Worm (Caenorhabditis elegans): ENCODE results near the gene pink-1.

The pink-1 gene

ce11 chrII:5353642-5354041 is 41.9 kb downstream of the pink-1 start (continued):
- TF ChIP-seq nhr-42 (GFP tag; IDR thresholded peaks at IDR 0.05) (peak; percentile 69; the same call in 1 of the 2 replicates), tag-97 (GFP tag; IDR thresholded peaks at IDR 0.05) (no peak), lin-13 (GFP tag; optimal IDR thresholded peaks at IDR 0.05) (no peak), hif-1 (tag; optimal IDR thresholded peaks at IDR 0.05) (peak in 1 of 2 experiments; percentile 62), lim-7 (GFP tag; IDR thresholded peaks at IDR 0.05) (peak; percentile 98), lin-38 (GFP tag; IDR thresholded peaks at IDR 0.05) (peak; percentile 81), rbr-2 (tag; optimal IDR thresholded peaks at IDR 0.05) (peak; percentile 38), snpc-4 (tag; optimal IDR thresholded peaks at IDR 0.05) (no peak), snpc-1.2 (GFP tag; IDR thresholded peaks at IDR 0.05) (peak; percentile 83), nhr-102 (tag; optimal IDR thresholded peaks at IDR 0.05) (peak; percentile 69), attf-4 (tag; optimal IDR thresholded peaks at IDR 0.05) (no peak), set-16 (GFP tag; IDR thresholded peaks at IDR 0.05) (no peak), ama-1 (optimal IDR thresholded peaks at IDR 0.05) (no peak), zip-2 (tag; optimal IDR thresholded peaks at IDR 0.05) (no peak), saeg-2 (GFP tag; IDR thresholded peaks at IDR 0.05) (peak; percentile 75), vab-7 (GFP tag; IDR thresholded peaks at IDR 0.05) (peak; percentile 84), hmg-1.1 (GFP tag; IDR thresholded peaks at IDR 0.05) (no peak), duxl-1 (tag; optimal IDR thresholded peaks at IDR 0.05; ENCODE audit: poor library complexity) (peak; percentile 61), R02D3.7 (tag; optimal IDR thresholded peaks at IDR 0.05) (no peak), madf-5 (GFP tag; IDR thresholded peaks at IDR 0.05) (peak; percentile 87 to 97), cey-2 (tag; optimal IDR thresholded peaks at IDR 0.05; ENCODE audit: borderline replicate concordance, insufficient read depth) (no peak), dmd-6 (GFP tag; IDR thresholded peaks at IDR 0.05) (0 out of 2 replicates have a peak, but pooled peaks have one; percentile 27), unc-39 (tag; optimal IDR thresholded peaks at IDR 0.05) (no peak), fos-1 (tag; optimal IDR thresholded peaks at IDR 0.05) (no peak), mdl-1 (tag; optimal IDR thresholded peaks at IDR 0.05) (no peak), mes-2 (tag; optimal IDR thresholded peaks at IDR 0.05; ENCODE audit: poor library complexity, severe bottlenecking) (peak; percentile 71), nhr-237 (tag; optimal IDR thresholded peaks at IDR 0.05) (no peak), ceh-28 (tag; optimal IDR thresholded peaks at IDR 0.05) (no peak), lin-29 (GFP tag; IDR thresholded peaks at IDR 0.05) (peak; percentile 65; the same call in 1 of the 2 replicates), nhr-6 (tag; optimal IDR thresholded peaks at IDR 0.05) (no peak), Y5F2A.4 (GFP tag; optimal IDR thresholded peaks at IDR 0.05) (peak; percentile 86), Y75B8A.6 (GFP tag; IDR thresholded peaks at IDR 0.05) (peak; percentile 93), spr-3 (GFP tag; optimal IDR thresholded peaks at IDR 0.05) (peak; percentile 83), dve-1 (tag; optimal IDR thresholded peaks at IDR 0.05; ENCODE audit: insufficient read depth) (peak; percentile 44), nhr-28 (tag; optimal IDR thresholded peaks at IDR 0.05) (no peak), ztf-7 (tag; optimal IDR thresholded peaks at IDR 0.05) (peak; percentile 9), Y48G9A.11 (GFP tag; IDR thresholded peaks at IDR 0.05) (peak; percentile 60; the same call in 1 of the 2 replicates), php-3 (GFP tag; IDR thresholded peaks at IDR 0.05) (peak; percentile 68; the same call in 1 of the 2 replicates), lin-1 (GFP tag; IDR thresholded peaks at IDR 0.05) (peak; percentile 73; the same call in 1 of the 2 replicates), daf-8 (GFP tag; IDR thresholded peaks at IDR 0.05) (no peak), ztf-11 (tag; optimal IDR thresholded peaks at IDR 0.05) (no peak), zfp-3 (GFP tag; conservative IDR thresholded peaks at IDR 0.05) (peak; percentile 67; the same call in 1 of the 2 replicates), ceh-82 (tag; optimal IDR thresholded peaks at IDR 0.05) (no peak), pqm-1 (tag; optimal IDR thresholded peaks at IDR 0.05) (no peak), nhr-111 (GFP tag; optimal IDR thresholded peaks at IDR 0.05) (peak; percentile 91), lin-39 (tag; optimal IDR thresholded peaks at IDR 0.05) (no peak), skn-1 (tag; optimal IDR thresholded peaks at IDR 0.05) (no peak), nhr-48 (tag; optimal IDR thresholded peaks at IDR 0.05) (peak; percentile 50), nhr-41 (GFP tag; IDR thresholded peaks at IDR 0.05) (peak; percentile 81), ces-1 (GFP tag; optimal IDR thresholded peaks at IDR 0.05) (no peak), daf-12 (tag; optimal IDR thresholded peaks at IDR 0.05) (no peak), T26A8.4 (GFP tag; IDR thresholded peaks at IDR 0.05) (peak; percentile 89)

Data from whole organism, L4 larva.